Fruit fly (Drosophila melanogaster): ENCODE data around the gene CG31496.
A peak's percentile ranks its signal among the peaks of the same experiment; 100 is the strongest.

CG31496 gene

DNA sequence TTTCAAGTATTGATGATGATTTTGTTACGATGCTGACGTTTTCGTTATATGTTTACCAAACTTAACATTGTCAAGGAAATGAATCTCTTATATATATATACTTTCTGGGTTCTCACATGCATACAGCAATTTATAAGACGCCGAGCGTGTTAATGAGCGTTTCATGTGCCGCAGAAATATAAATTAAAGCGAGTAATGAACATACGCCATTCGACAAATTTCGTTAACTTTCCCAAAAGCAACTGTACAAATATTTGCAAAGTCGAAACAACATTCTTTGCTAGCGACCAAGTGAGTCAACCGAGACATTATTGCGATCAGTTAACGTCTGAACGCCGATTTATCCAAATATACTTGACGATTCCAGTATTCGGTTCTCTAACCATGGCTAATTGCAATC, at the start of gene CG31496:
Gene CG31496, plus strand, starts transcription at position 301 of the 400 bp plus-strand sequence.
- no peak for TF ChIP-seq CG11085 (GFP tag; IDR thresholded peaks at IDR 0.05)
- TF ChIP-seq CHES-1-like (GFP tag; optimal IDR thresholded peaks at IDR 0.05): no peak
- no peak for TF ChIP-seq lov (optimal IDR thresholded peaks at IDR 0.05)
- TF ChIP-seq lov (GFP tag; IDR thresholded peaks at IDR 0.05): no peak
- no peak for TF ChIP-seq CG18262 (tag; optimal IDR thresholded peaks at IDR 0.05)

- TF ChIP-seq lov (optimal IDR thresholded peaks at IDR 0.05): no peak
- TF ChIP-seq lov (GFP tag; IDR thresholded peaks at IDR 0.05): 0 out of 3 replicates have a peak, but pooled peaks have one; percentile 46
- peak; percentile 57 for TF ChIP-seq Ets65A (GFP tag)
- no peak for TF ChIP-seq CG30020 (tag; optimal IDR thresholded peaks at IDR 0.05)
- no peak for TF ChIP-seq CG15011 (GFP tag; optimal IDR thresholded peaks at IDR 0.05)
- TF ChIP-seq Hr39 (optimal IDR thresholded peaks at IDR 0.05): peak; percentile 98
- no peak for TF ChIP-seq CG12299 (tag; optimal IDR thresholded peaks at IDR 0.05)
- 0 out of 2 replicates have a peak, but pooled peaks have one; percentile 28 for TF ChIP-seq dan (GFP tag; IDR thresholded peaks at IDR 0.05)
- TF ChIP-seq CTCF (GFP tag; optimal IDR thresholded peaks at IDR 0.05): peak; percentile 80
- no peak for TF ChIP-seq CG9797 (GFP tag; optimal IDR thresholded peaks at IDR 0.05)
- 0 out of 3 replicates have a peak, but pooled peaks have one; percentile 44 for TF ChIP-seq CG11456 (GFP tag; IDR thresholded peaks at IDR 0.05)
- peak; percentile 87 for TF ChIP-seq CG14965 (GFP tag; optimal IDR thresholded peaks at IDR 0.05; ENCODE audit: borderline replicate concordance)
- peak; percentile 91 for TF ChIP-seq CG13775 (GFP tag; optimal IDR thresholded peaks at IDR 0.05)
- TF ChIP-seq CG11085 (GFP tag; IDR thresholded peaks at IDR 0.05): 0 out of 2 replicates have a peak, but pooled peaks have one; percentile 7
These were observed 40.3 kb upstream of the CG31496 start, which contains the start of gene CG42544 for dm6 chr3R:7304455-7305088. CG42544 (plus strand) TSS chr3R:7304592.

DNA sequence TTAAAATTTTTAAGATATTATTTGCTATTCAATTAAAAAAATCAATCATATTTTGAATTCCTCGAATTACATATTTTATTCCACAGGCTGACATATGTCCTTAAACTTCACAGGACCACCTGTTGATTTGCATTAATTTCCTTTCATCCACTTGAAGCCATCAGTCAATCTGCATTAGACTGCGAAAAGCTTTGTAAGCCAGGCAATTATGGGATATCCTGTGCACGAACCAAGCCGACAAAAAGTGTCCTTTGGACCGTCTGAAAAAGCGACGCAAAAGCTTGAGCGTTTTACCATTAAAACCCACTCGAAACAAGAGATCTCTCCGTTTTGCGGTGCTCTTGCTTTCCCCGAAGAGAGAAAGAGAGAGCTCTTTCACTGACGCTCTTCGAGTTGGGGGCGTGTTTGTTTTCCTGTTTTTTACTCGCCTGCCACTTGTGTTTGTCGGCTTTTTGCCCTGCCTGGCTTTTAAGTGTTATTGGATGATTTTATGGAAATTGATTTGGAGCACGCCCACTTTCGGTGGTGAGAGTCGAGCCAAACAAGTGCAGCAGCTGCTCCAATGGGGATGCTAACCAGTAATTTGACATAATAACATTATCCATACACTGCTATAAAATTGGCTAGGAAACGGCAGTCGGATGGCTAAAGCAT, 38.2 kb upstream of the CG31496 start:
- TF ChIP-seq knrl (GFP tag; IDR thresholded peaks at IDR 0.05; ENCODE audit: partially characterized antibody) (no peak), CG12942 (GFP tag; optimal IDR thresholded peaks at IDR 0.05) (no peak), CG32532 (GFP tag; IDR thresholded peaks at IDR 0.05) (0 out of 2 replicates have a peak, but pooled peaks have one; percentile 10), CG18764 (GFP tag; optimal IDR thresholded peaks at IDR 0.05) (no peak), HLH4C (GFP tag; IDR thresholded peaks at IDR 0.05; ENCODE audit: partially characterized antibody) (0 out of 3 replicates have a peak, but pooled peaks have one; percentile 7), unpg (GFP tag; optimal IDR thresholded peaks at IDR 0.05) (no peak), eve (GFP tag; optimal IDR thresholded peaks at IDR 0.05) (no peak), al (GFP tag; IDR thresholded peaks at IDR 0.05) (no peak), CG3163 (GFP tag; optimal IDR thresholded peaks at IDR 0.05) (peak; percentile 91), Trl (optimal IDR thresholded peaks at IDR 0.05) (peak; percentile 63 to 69), Trl (GFP tag; optimal IDR thresholded peaks at IDR 0.05) (no peak), CG3995 (GFP tag; optimal IDR thresholded peaks at IDR 0.05) (no peak), cad (GFP tag; optimal IDR thresholded peaks at IDR 0.05) (no peak), Elba2 (GFP tag; optimal IDR thresholded peaks at IDR 0.05) (no peak), tll (GFP tag; optimal IDR thresholded peaks at IDR 0.05) (no peak), chinmo (GFP tag; IDR thresholded peaks at IDR 0.05; ENCODE audit: partially characterized antibody) (no peak), Mad (GFP tag; optimal IDR thresholded peaks at IDR 0.05) (no peak), z (GFP tag; IDR thresholded peaks at IDR 0.05) (peak; percentile 92), CG13287 (GFP tag; IDR thresholded peaks at IDR 0.05; ENCODE audit: partially characterized antibody) (peak; percentile 19; the same call in 1 of the 2 replicates), sqz (GFP tag; optimal IDR thresholded peaks at IDR 0.05) (peak; percentile 23), scrt (GFP tag; optimal IDR thresholded peaks at IDR 0.05) (peak; percentile 82), lov (optimal IDR thresholded peaks at IDR 0.05) (no peak), lov (GFP tag; IDR thresholded peaks at IDR 0.05) (no peak), Oli (tag; optimal IDR thresholded peaks at IDR 0.05) (no peak), gsb (GFP tag; IDR thresholded peaks at IDR 0.05) (no peak), zen2 (GFP tag; IDR thresholded peaks at IDR 0.05; ENCODE audit: partially characterized antibody) (peak; percentile 48; the same call in 1 of the 3 replicates), Nf-YC (tag; optimal IDR thresholded peaks at IDR 0.05) (peak; percentile 95), otp (GFP tag; IDR thresholded peaks at IDR 0.05) (no peak), Nf-YB (GFP tag; optimal IDR thresholded peaks at IDR 0.05) (peak; percentile 94), Hsf (GFP tag; optimal IDR thresholded peaks at IDR 0.05) (no peak), trem (tag; optimal IDR thresholded peaks at IDR 0.05) (no peak)
